Fruit fly (Drosophila melanogaster) whole organism, pupa: ENCODE measurements around the gene CG31549.

Experiments
- CG10348 ChIP-seq: fragments of 200-800 bp; sonication (Bioruptor generic); IDR thresholded peaks from 2 replicates; pipeline ENCODE4 v1.3.6; 2022; ENCODE audit warnings: missing biosample characterization, missing genetic modification characterization
- CG15710 ChIP-seq: fragments of 200-800 bp; sonication (Bioruptor generic); optimal IDR thresholded peaks from 2 replicates; lab custom pipeline; 2018; ENCODE audit warnings: missing biosample characterization, mild to moderate bottlenecking, missing genetic modification characterization, moderate library complexity
- CG17806 ChIP-seq: fragments of 200-800 bp; sonication (Bioruptor generic); optimal IDR thresholded peaks from 2 replicates; lab custom pipeline; 2018; ENCODE audit warnings: missing biosample characterization, mild to moderate bottlenecking, missing genetic modification characterization, moderate library complexity
- D1 ChIP-seq: fragments of 200-800 bp; sonication (Bioruptor generic); optimal IDR thresholded peaks from 2 replicates; lab custom pipeline; 2018; ENCODE audit warnings: missing biosample characterization, mild to moderate bottlenecking, missing genetic modification characterization, moderate library complexity
- EcR ChIP-seq: fragments of 200-800 bp; sonication (Bioruptor generic); optimal IDR thresholded peaks from 3 replicates; lab custom pipeline; 2019; ENCODE audit warnings: missing biosample characterization, missing genetic modification characterization, mild to moderate bottlenecking, moderate library complexity, missing genetic modification reagents
- Ets98B ChIP-seq: fragments of 200-800 bp; sonication (Bioruptor generic); IDR thresholded peaks from 2 replicates; pipeline ENCODE4 v1.3.6; 2022; ENCODE audit warnings: missing biosample characterization, missing genetic modification characterization
- rn ChIP-seq: fragments of 200-800 bp; sonication (Bioruptor generic); IDR thresholded peaks from 2 replicates; pipeline ENCODE4 v1.3.6; 2022; ENCODE audit warnings: missing biosample characterization, missing genetic modification characterization

- TF ChIP-seq Ets98B (GFP tag; lab: Robert Waterston, UW) = no peak
- TF ChIP-seq CG10348 (GFP tag; lab: Robert Waterston, UW) = no peak
- TF ChIP-seq D1 (tag; lab: Kevin White, UChicago) = no peak
- TF ChIP-seq CG17806 (tag; lab: Kevin White, UChicago) = peak; percentile 0
- TF ChIP-seq rn (GFP tag; lab: Robert Waterston, UW) = no peak
- no peak for TF ChIP-seq EcR (GFP tag; lab: Kevin White, UChicago)
- TF ChIP-seq CG15710 (tag; lab: Kevin White, UChicago) = peak; percentile 24
These were observed 38.8 kb downstream of the CG31549 start for dm6 chr3R:5670660-5671264.
